Fruit fly (Drosophila melanogaster): ENCODE measurements around the gene Sec20.

- no peak for TF ChIP-seq pan (optimal IDR thresholded peaks at IDR 0.05)
- TF ChIP-seq Dll (optimal IDR thresholded peaks at IDR 0.05): peak; percentile 65
- TF ChIP-seq usp (GFP tag; optimal IDR thresholded peaks at IDR 0.05): no peak
- TF ChIP-seq psq (optimal IDR thresholded peaks at IDR 0.05): no peak
- no peak for TF ChIP-seq CG8478 (optimal IDR thresholded peaks at IDR 0.05)
These were observed 45.4 kb downstream of the Sec20 start, which contains the start of gene jagn for dm6 chr3R:5778731-5779593.
